Worm (Caenorhabditis elegans): ENCODE data around the gene paf-2.
A peak's percentile ranks its signal among the peaks of the same experiment; 100 is the strongest.

Gene paf-2

ce11 chrX:4260297-4260696 is 37.2 kb downstream of the paf-2 start, which contains the start of gene C52B9.4:
C52B9.4 (plus strand) TSS chrX:4260652.
- TF ChIP-seq lsy-2 (tag; optimal IDR thresholded peaks at IDR 0.05) (peak in 1 of 2 experiments; percentile 58), tra-1 (GFP tag; IDR thresholded peaks at IDR 0.05) (no peak), hmg-1.1 (GFP tag; IDR thresholded peaks at IDR 0.05) (peak; percentile 76), hlh-11 (tag; optimal IDR thresholded peaks at IDR 0.05) (peak; percentile 58), Y5F2A.4 (GFP tag; optimal IDR thresholded peaks at IDR 0.05) (no peak), rbr-2 (tag; optimal IDR thresholded peaks at IDR 0.05) (peak; percentile 45), dve-1 (tag; optimal IDR thresholded peaks at IDR 0.05; ENCODE audit: insufficient read depth) (peak; percentile 45), nhr-48 (tag; optimal IDR thresholded peaks at IDR 0.05) (peak; percentile 85), nhr-42 (GFP tag; IDR thresholded peaks at IDR 0.05) (0 out of 2 replicates have a peak, but pooled peaks have one; percentile 42), mxl-3 (GFP tag; optimal IDR thresholded peaks at IDR 0.05) (peak; percentile 28), ztf-11 (tag; optimal IDR thresholded peaks at IDR 0.05) (no peak), daf-8 (GFP tag; IDR thresholded peaks at IDR 0.05) (no peak), ztf-7 (tag; optimal IDR thresholded peaks at IDR 0.05) (peak; percentile 11), F44E2.7 (GFP tag; IDR thresholded peaks at IDR 0.05) (no peak), mes-2 (tag; optimal IDR thresholded peaks at IDR 0.05; ENCODE audit: poor library complexity, severe bottlenecking) (peak; percentile 59), dpl-1 (GFP tag; optimal IDR thresholded peaks at IDR 0.05) (peak; percentile 15), hif-1 (tag; optimal IDR thresholded peaks at IDR 0.05) (peak in 1 of 2 experiments; percentile 27), nhr-28 (tag; optimal IDR thresholded peaks at IDR 0.05) (peak; percentile 27), hlh-30 (tag; optimal IDR thresholded peaks at IDR 0.05; ENCODE audit: insufficient read depth) (peak; percentile 41), aha-1 (tag) (peak; percentile 68), Y48G9A.11 (GFP tag; IDR thresholded peaks at IDR 0.05) (no peak), F49E8.2 (tag; optimal IDR thresholded peaks at IDR 0.05; ENCODE audit: borderline replicate concordance) (no peak), dmd-6 (GFP tag; IDR thresholded peaks at IDR 0.05) (peak; percentile 60), spr-1 (tag; optimal IDR thresholded peaks at IDR 0.05) (no peak), F37D6.2 (tag; optimal IDR thresholded peaks at IDR 0.05) (no peak), daf-16 (GFP tag; optimal IDR thresholded peaks at IDR 0.05) (no peak), daf-16 (tag; optimal IDR thresholded peaks at IDR 0.05) (peak; percentile 58), nhr-6 (tag; optimal IDR thresholded peaks at IDR 0.05) (peak; percentile 34), mep-1 (tag; optimal IDR thresholded peaks at IDR 0.05) (peak; percentile 32)

- no peak for TF ChIP-seq cey-2 (tag; optimal IDR thresholded peaks at IDR 0.05; ENCODE audit: borderline replicate concordance, insufficient read depth)
- no peak for TF ChIP-seq php-3 (GFP tag; IDR thresholded peaks at IDR 0.05)
- no peak for TF ChIP-seq zip-11 (GFP tag; IDR thresholded peaks at IDR 0.05)
- no peak for TF ChIP-seq fkh-10 (GFP tag; optimal IDR thresholded peaks at IDR 0.05)
- no peak for TF ChIP-seq mes-2 (tag; optimal IDR thresholded peaks at IDR 0.05; ENCODE audit: poor library complexity, severe bottlenecking)
- no peak for TF ChIP-seq D1046.2 (GFP tag; IDR thresholded peaks at IDR 0.05)
- no peak for TF ChIP-seq pqm-1 (tag; optimal IDR thresholded peaks at IDR 0.05)
- no peak for TF ChIP-seq mxl-2 (GFP tag; conservative IDR thresholded peaks at IDR 0.05)
- TF ChIP-seq lin-13 (GFP tag; optimal IDR thresholded peaks at IDR 0.05), result no peak
- TF ChIP-seq F26F4.8 (GFP tag; conservative IDR thresholded peaks at IDR 0.05), result no peak
- no peak for TF ChIP-seq nhr-48 (tag; optimal IDR thresholded peaks at IDR 0.05)
- TF ChIP-seq ces-1 (GFP tag; optimal IDR thresholded peaks at IDR 0.05), result no peak
- no peak for TF ChIP-seq lin-29 (GFP tag; IDR thresholded peaks at IDR 0.05)
Observed at ce11 chrX:4256761-4257160, 40.8 kb downstream of the paf-2 start, which contains the start of gene srv-6. srv-6 (plus strand) TSS chrX:4257061.

All from whole organism, L4 larva.